Worm (Caenorhabditis elegans): ENCODE measurements around the gene sax-3.

ce11 chrX:3424516-3424915, 41.2 kb downstream of the sax-3 start, which contains the start of gene ZK813.6:
- TF ChIP-seq W03F9.2 (tag; optimal IDR thresholded peaks at IDR 0.05) (no peak), him-1 (tag; optimal IDR thresholded peaks at IDR 0.05) (no peak), dao-5 (tag; optimal IDR thresholded peaks at IDR 0.05) (no peak)

Data from whole organism, L4/young adult.